Fruit fly (Drosophila melanogaster) whole organism, embryonic: Measurements from ENCODE around the gene HDAC4.
A peak's percentile ranks its signal among the peaks of the same experiment; 100 is the strongest.

Experiments used
- Asciz ChIP-seq: fragments of 200-800 bp; sonication (Bioruptor generic); optimal IDR thresholded peaks from 2 replicates; lab custom pipeline; 2017; ENCODE audit warnings: missing biosample characterization, mild to moderate bottlenecking, missing genetic modification characterization, missing genetic modification reagents
- Atf-2 ChIP-seq: fragments of 200-800 bp; sonication (Bioruptor generic); optimal IDR thresholded peaks from 2 replicates; lab custom pipeline; 2016; ENCODE audit warnings: missing biosample characterization, missing genetic modification characterization
- CG1024 ChIP-seq: fragments of 200-800 bp; sonication (Bioruptor generic); IDR thresholded peaks from 2 replicates; pipeline ENCODE4 v1.3.6; 2022; ENCODE audit warnings: missing biosample characterization, missing genetic modification characterization
- CG11723 ChIP-seq: fragments of 200-800 bp; sonication (Bioruptor generic); optimal IDR thresholded peaks from 2 replicates; lab custom pipeline; 2017; ENCODE audit warnings: missing biosample characterization, mild to moderate bottlenecking, missing genetic modification characterization
- CG12942 ChIP-seq: fragments of 200-800 bp; sonication (Bioruptor generic); optimal IDR thresholded peaks from 3 replicates; lab custom pipeline; 2016; ENCODE audit warnings: missing biosample characterization, missing genetic modification characterization
- CG13775 ChIP-seq: fragments of 200-800 bp; sonication (Bioruptor generic); optimal IDR thresholded peaks from 3 replicates; lab custom pipeline; 2017; ENCODE audit warnings: missing biosample characterization, mild to moderate bottlenecking, missing genetic modification characterization
- CG14667 ChIP-seq: fragments of 200-800 bp; sonication (Bioruptor generic); IDR thresholded peaks from 2 replicates; pipeline ENCODE4 v1.3.6; 2022; ENCODE audit warnings: missing biosample characterization, missing genetic modification characterization
- CG15696 ChIP-seq: fragments of 200-800 bp; sonication (Bioruptor generic); optimal IDR thresholded peaks from 2 replicates; lab custom pipeline; 2019; ENCODE audit warnings: missing biosample characterization, mild to moderate bottlenecking, missing genetic modification characterization, moderate library complexity
- CG16779 ChIP-seq: fragments of 200-800 bp; sonication (Bioruptor generic); IDR thresholded peaks from 2 replicates; pipeline ENCODE4 v1.3.6; 2022; ENCODE audit warnings: missing biosample characterization, missing genetic modification characterization
- CG17359 ChIP-seq: fragments of 200-800 bp; sonication (Bioruptor generic); optimal IDR thresholded peaks from 3 replicates; lab custom pipeline; 2018; ENCODE audit warnings: missing biosample characterization, mild to moderate bottlenecking, missing genetic modification characterization, moderate library complexity
- CG17612 ChIP-seq: fragments of 200-800 bp; sonication (Bioruptor generic); IDR thresholded peaks from 2 replicates; pipeline ENCODE4 v1.3.6; 2022; ENCODE audit warnings: missing biosample characterization, missing genetic modification characterization
- CG32772 ChIP-seq: fragments of 200-800 bp; sonication (Bioruptor generic); IDR thresholded peaks from 2 replicates; pipeline ENCODE4 v1.3.6; 2022; ENCODE audit warnings: missing biosample characterization, missing genetic modification characterization
- CG7372 ChIP-seq: fragments of 200-800 bp; sonication (Bioruptor generic); IDR thresholded peaks from 2 replicates; pipeline ENCODE4 v1.3.6; 2022; ENCODE audit warnings: missing biosample characterization, missing genetic modification characterization
- CG7556 ChIP-seq: fragments of 200-800 bp; sonication (Bioruptor generic); optimal IDR thresholded peaks from 2 replicates; lab custom pipeline; 2017; ENCODE audit warnings: missing biosample characterization, mild to moderate bottlenecking, missing genetic modification characterization
- CG9437 ChIP-seq: fragments of 200-800 bp; sonication (Bioruptor generic); optimal IDR thresholded peaks from 2 replicates; lab custom pipeline; 2018; ENCODE audit warnings: missing biosample characterization, mild to moderate bottlenecking, missing genetic modification characterization
- CG9727 ChIP-seq: fragments of 200-800 bp; sonication (Bioruptor generic); optimal IDR thresholded peaks from 3 replicates; lab custom pipeline; 2017; ENCODE audit warnings: missing biosample characterization, mild to moderate bottlenecking, missing genetic modification characterization
- CG9932 ChIP-seq: fragments of 200-800 bp; sonication (Bioruptor generic); IDR thresholded peaks from 2 replicates; pipeline ENCODE4 v1.3.6; 2022; ENCODE audit warnings: missing biosample characterization, missing genetic modification characterization
- CoRest ChIP-seq: fragments of 200-800 bp; sonication (Bioruptor generic); optimal IDR thresholded peaks from 3 replicates; lab custom pipeline; 2018; ENCODE audit warnings: missing biosample characterization, mild to moderate bottlenecking, missing genetic modification characterization, moderate library complexity
- D ChIP-seq, 2 experiments: fragments of 200-800 bp in 1 of 2; fragments of >200 bp in 1 of 2; sonication (Bioruptor generic) in 1 of 2; optimal IDR thresholded peaks; 2 replicates in 1 of 2; 3 replicates in 1 of 2; lab custom pipeline; 2017; ENCODE audit warnings: mild to moderate bottlenecking in 1 of 2, missing biosample characterization in 1 of 2, missing genetic modification characterization in 1 of 2, missing genetic modification reagents in 1 of 2
- Dbx ChIP-seq: fragments of 200-800 bp; sonication (Bioruptor generic); IDR thresholded peaks from 3 replicates; pipeline ENCODE4 v1.3.6; 2022; ENCODE audit warnings: missing biosample characterization, missing genetic modification characterization
- Dfd ChIP-seq, 2 experiments: fragments of >200 bp; optimal IDR thresholded peaks; 2 replicates each; lab custom pipeline; 2017; ENCODE audit warnings: missing biosample characterization in 2 of 2, missing genetic modification characterization in 2 of 2
- Dll ChIP-seq: fragments of 200-800 bp; sonication (Bioruptor generic); IDR thresholded peaks from 4 replicates; pipeline ENCODE4 v1.3.6; 2022; ENCODE audit warnings: missing biosample characterization, missing genetic modification characterization; ENCODE audit not compliant: partially characterized antibody
- Ets65A ChIP-seq: fragments of 200-800 bp; sonication (Bioruptor generic); peaks from one replicate; lab custom pipeline; 2016; ENCODE audit warnings: missing biosample characterization, missing genetic modification characterization
- Fer3 ChIP-seq: fragments of 200-800 bp; sonication (Bioruptor generic); optimal IDR thresholded peaks from 2 replicates; lab custom pipeline; 2018; ENCODE audit warnings: missing biosample characterization, mild to moderate bottlenecking, missing genetic modification characterization, moderate library complexity
- HHEX ChIP-seq: fragments of 200-800 bp; sonication (Bioruptor generic); optimal IDR thresholded peaks from 3 replicates; lab custom pipeline; 2017; ENCODE audit warnings: missing biosample characterization, mild to moderate bottlenecking, missing genetic modification characterization, missing genetic modification reagents
- Hr78 ChIP-seq, 2 experiments: fragments of 200-800 bp in 1 of 2; fragments of >200 bp in 1 of 2; sonication (Bioruptor generic) in 1 of 2; optimal IDR thresholded peaks; 2 replicates each; lab custom pipeline; 2017 to 2019; ENCODE audit warnings: missing biosample characterization in 2 of 2, missing genetic modification characterization in 2 of 2, mild to moderate bottlenecking in 1 of 2, moderate library complexity in 1 of 2
- Kr ChIP-seq: fragments of 200-800 bp; sonication (Bioruptor generic); optimal IDR thresholded peaks from 2 replicates; lab custom pipeline; 2017; ENCODE audit warnings: missing biosample characterization, mild to moderate bottlenecking, missing genetic modification characterization
- Mad ChIP-seq: fragments of 200-800 bp; sonication (Bioruptor generic); optimal IDR thresholded peaks from 2 replicates; lab custom pipeline; 2016; ENCODE audit warnings: missing biosample characterization, missing genetic modification characterization
- Max ChIP-seq: fragments of 200-800 bp; sonication (Bioruptor generic); optimal IDR thresholded peaks from 2 replicates; lab custom pipeline; 2016; ENCODE audit warnings: missing biosample characterization, mild to moderate bottlenecking, missing genetic modification characterization
- Med ChIP-seq: fragments of 200-800 bp; sonication (Bioruptor generic); peaks from one replicate; lab custom pipeline; 2016; ENCODE audit warnings: missing biosample characterization, missing genetic modification characterization, mild to moderate bottlenecking, inconsistent platforms, moderate library complexity
- Meics ChIP-seq: fragments of 200-800 bp; sonication (Bioruptor generic); optimal IDR thresholded peaks from 2 replicates; lab custom pipeline; 2017; ENCODE audit warnings: missing biosample characterization, mild to moderate bottlenecking, missing genetic modification characterization
- Nf-YB ChIP-seq: fragments of 200-800 bp; sonication (Bioruptor generic); optimal IDR thresholded peaks from 3 replicates; lab custom pipeline; 2019; ENCODE audit warnings: missing biosample characterization, mild to moderate bottlenecking, missing genetic modification characterization, moderate library complexity
- Side ChIP-seq: fragments of 200-800 bp; sonication (Bioruptor generic); optimal IDR thresholded peaks from 2 replicates; lab custom pipeline; 2016; ENCODE audit warnings: missing biosample characterization, missing genetic modification characterization
- Ssrp ChIP-seq: fragments of 200-800 bp; sonication (Bioruptor generic); optimal IDR thresholded peaks from 2 replicates; lab custom pipeline; 2018; ENCODE audit warnings: missing biosample characterization, mild to moderate bottlenecking, missing genetic modification characterization, moderate library complexity
- ara ChIP-seq: fragments of 200-800 bp; sonication (Bioruptor generic); IDR thresholded peaks from 2 replicates; pipeline ENCODE4 v1.3.6; 2022; ENCODE audit warnings: missing biosample characterization, missing genetic modification characterization
- cad ChIP-seq: fragments of >200 bp; optimal IDR thresholded peaks from 2 replicates; lab custom pipeline; 2017; ENCODE audit warnings: missing biosample characterization, missing genetic modification characterization
- fru ChIP-seq: fragments of >200 bp; optimal IDR thresholded peaks from 2 replicates; lab custom pipeline; 2017
- grau ChIP-seq: fragments of 200-800 bp; optimal IDR thresholded peaks from 3 replicates; lab custom pipeline; 2019; ENCODE audit warnings: missing biosample characterization, mild to moderate bottlenecking, missing genetic modification characterization, moderate library complexity
- knrl ChIP-seq: fragments of 200-800 bp; sonication (Bioruptor generic); IDR thresholded peaks from 3 replicates; pipeline ENCODE4 v1.3.6; 2022; ENCODE audit warnings: missing biosample characterization, missing genetic modification characterization; ENCODE audit not compliant: partially characterized antibody
- prd ChIP-seq, 3 experiments: fragments of >200 bp in 2 of 3; fragments of 200-800 bp in 1 of 3; sonication (Bioruptor generic) in 1 of 3; optimal IDR thresholded peaks in 2 of 3; IDR thresholded peaks in 1 of 3; 2 replicates in 2 of 3; 3 replicates in 1 of 3; pipeline versions ENCODE4 v1.3.6 to Lab custom; 2017 to 2022; ENCODE audit warnings: missing biosample characterization in 1 of 3, missing genetic modification characterization in 1 of 3
- pros ChIP-seq: fragments of 200-800 bp; sonication (Bioruptor generic); optimal IDR thresholded peaks from 3 replicates; lab custom pipeline; 2019; ENCODE audit warnings: missing biosample characterization, mild to moderate bottlenecking, missing genetic modification characterization, moderate library complexity
- ranshi ChIP-seq: fragments of 200-800 bp; sonication (Bioruptor generic); IDR thresholded peaks from 2 replicates; pipeline ENCODE4 v1.3.6; 2022; ENCODE audit warnings: missing biosample characterization, missing genetic modification characterization
- sim ChIP-seq: fragments of 200-800 bp; sonication (Bioruptor generic); IDR thresholded peaks from 2 replicates; pipeline ENCODE4 v1.3.6; 2022; ENCODE audit warnings: missing biosample characterization, missing genetic modification characterization
- sima ChIP-seq: fragments of 200-800 bp; sonication (Bioruptor generic); optimal IDR thresholded peaks from 2 replicates; lab custom pipeline; 2016; ENCODE audit warnings: missing biosample characterization, missing genetic modification characterization
- sisA ChIP-seq: fragments of 200-800 bp; sonication (Bioruptor generic); IDR thresholded peaks from 2 replicates; pipeline ENCODE4 v1.3.6; 2022; ENCODE audit warnings: missing biosample characterization, missing genetic modification characterization
- slp2 ChIP-seq: fragments of 200-800 bp; sonication (Bioruptor generic); optimal IDR thresholded peaks from 2 replicates; lab custom pipeline; 2016; ENCODE audit warnings: missing biosample characterization, missing genetic modification characterization
- unc-4 ChIP-seq: fragments of 200-800 bp; sonication (Bioruptor generic); IDR thresholded peaks from 2 replicates; pipeline ENCODE4 v1.3.6; 2022; ENCODE audit warnings: missing biosample characterization, missing genetic modification characterization; ENCODE audit not compliant: partially characterized antibody
- unpg ChIP-seq: fragments of 200-800 bp; sonication (Bioruptor generic); optimal IDR thresholded peaks from 3 replicates; lab custom pipeline; 2018; ENCODE audit warnings: missing biosample characterization, mild to moderate bottlenecking, missing genetic modification characterization, moderate library complexity
- yki ChIP-seq: fragments of >200 bp; optimal IDR thresholded peaks from 3 replicates; lab custom pipeline; 2018

Gene HDAC4

DNA sequence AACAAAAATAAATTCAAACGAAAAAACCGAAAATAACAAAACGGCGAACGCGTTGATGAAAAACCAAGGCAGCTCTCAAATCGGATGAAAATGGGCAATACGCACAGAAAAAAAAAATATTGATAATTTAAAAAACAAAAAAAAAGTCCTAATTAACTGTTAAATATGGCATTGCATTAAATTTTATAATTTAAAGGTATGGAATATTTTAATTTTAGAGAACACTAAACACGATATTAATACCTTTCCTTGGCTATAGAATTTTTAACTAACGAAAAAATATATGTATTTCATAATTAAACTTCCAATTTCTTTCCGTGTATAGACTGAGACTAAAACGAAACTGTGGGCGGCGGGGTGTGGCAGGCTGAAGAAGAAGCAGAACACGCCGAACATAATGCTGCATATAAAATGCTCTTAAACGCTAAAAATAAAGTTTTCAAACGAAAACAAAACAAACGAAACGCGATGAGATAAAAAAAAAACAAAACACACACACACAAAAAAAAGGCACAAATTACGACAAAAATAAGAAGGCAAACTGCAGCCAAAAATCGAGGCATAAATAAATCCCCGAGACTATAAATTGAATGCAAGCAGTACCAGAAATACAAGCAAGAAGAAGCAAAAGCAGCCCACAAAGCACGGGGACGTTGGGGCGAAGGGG, 10.9 kb downstream of the HDAC4 start (continued):
- TF ChIP-seq Fer3 (tag; lab: Kevin White, UChicago) (peak; percentile 57), Dbx (peak; percentile 30; the same call in 1 of the 3 replicates), CG9932 (GFP tag; lab: Robert Waterston, UW) (peak; percentile 34; the same call in 1 of the 2 replicates), sima (no peak), fru (lab: Kevin White, UChicago) (no peak), HHEX (GFP tag; lab: Kevin White, UChicago) (no peak), sisA (GFP tag; lab: Robert Waterston, UW) (peak; percentile 57), Max (GFP tag; lab: Kevin White, UChicago) (peak; percentile 20), slp2 (GFP tag; lab: Kevin White, UChicago) (no peak), Hr78 (GFP tag; optimal IDR thresholded peaks at IDR 0.05; lab: Kevin White, UChicago) (peak in 1 of 2 experiments; percentile 26), yki (lab: Kevin White, UChicago) (no peak), Asciz (GFP tag; lab: Kevin White, UChicago) (peak; percentile 49), CG17359 (peak; percentile 60), Nf-YB (peak; percentile 22), CG9437 (GFP tag; lab: Kevin White, UChicago) (peak; percentile 54), CG32772 (peak; percentile 41; the same call in 1 of the 2 replicates), prd (optimal IDR thresholded peaks at IDR 0.05; lab: Kevin White, UChicago) (no peak), prd (GFP tag; IDR thresholded peaks at IDR 0.05; lab: Robert Waterston, UW) (peak; percentile 49; the same call in 2 of the 3 replicates), unpg (GFP tag; lab: Kevin White, UChicago) (peak; percentile 71), Meics (GFP tag; lab: Kevin White, UChicago) (peak; percentile 58), CoRest (peak; percentile 87), Med (GFP tag; lab: Kevin White, UChicago) (peak; percentile 12), Dfd (GFP tag; optimal IDR thresholded peaks at IDR 0.05; lab: Kevin White, UChicago) (no peak), knrl (GFP tag; lab: Robert Waterston, UW) (no peak), CG9727 (GFP tag; lab: Kevin White, UChicago) (peak; percentile 54), Ets65A (GFP tag; lab: Kevin White, UChicago) (no peak), CG1024 (GFP tag; lab: Robert Waterston, UW) (no peak), D (optimal IDR thresholded peaks at IDR 0.05; lab: Kevin White, UChicago) (no peak), D (GFP tag; optimal IDR thresholded peaks at IDR 0.05; lab: Kevin White, UChicago) (peak; percentile 53), CG7372 (GFP tag; lab: Robert Waterston, UW) (peak; percentile 57), CG13775 (GFP tag; lab: Kevin White, UChicago) (peak; percentile 22), CG17612 (GFP tag; lab: Robert Waterston, UW) (no peak), ranshi (GFP tag; lab: Robert Waterston, UW) (no peak), CG15696 (tag; lab: Kevin White, UChicago) (peak; percentile 40), ara (GFP tag; lab: Robert Waterston, UW) (no peak; the same call in 1 of the 2 replicates), Dll (no peak), Mad (GFP tag; lab: Kevin White, UChicago) (no peak), CG14667 (GFP tag; lab: Robert Waterston, UW) (0 out of 2 replicates have a peak, but pooled peaks have one; percentile 16), pros (no peak), Atf-2 (no peak), cad (GFP tag; lab: Kevin White, UChicago) (no peak), CG11723 (GFP tag; lab: Kevin White, UChicago) (peak; percentile 2), Kr (no peak), grau (peak; percentile 76), sim (0 out of 2 replicates have a peak, but pooled peaks have one; percentile 5), CG12942 (GFP tag; lab: Kevin White, UChicago) (no peak), CG16779 (GFP tag; lab: Robert Waterston, UW) (no peak), Ssrp (tag; lab: Kevin White, UChicago) (peak; percentile 80), Side (GFP tag; lab: Kevin White, UChicago) (no peak), CG7556 (GFP tag; lab: Kevin White, UChicago) (peak; percentile 63), unc-4 (GFP tag; lab: Robert Waterston, UW) (no peak)
